Fruit fly (Drosophila melanogaster) Kc167 (cell line): ENCODE measurements around the gene CycH.

Experiments
- Myc ChIP-seq: fragments of >200 bp; optimal IDR thresholded peaks from 2 replicates; lab custom pipeline; 2017; ENCODE audit warnings: missing external identifiers
- h ChIP-seq: fragments of >200 bp; optimal IDR thresholded peaks from 3 replicates; lab custom pipeline; 2018; ENCODE audit warnings: missing external identifiers
- insv ChIP-seq: fragments of >200 bp; optimal IDR thresholded peaks from 3 replicates; lab custom pipeline; 2018; ENCODE audit warnings: missing external identifiers
- psq ChIP-seq: fragments of >200 bp; optimal IDR thresholded peaks from 2 replicates; lab custom pipeline; 2017; ENCODE audit warnings: missing external identifiers

DNA sequence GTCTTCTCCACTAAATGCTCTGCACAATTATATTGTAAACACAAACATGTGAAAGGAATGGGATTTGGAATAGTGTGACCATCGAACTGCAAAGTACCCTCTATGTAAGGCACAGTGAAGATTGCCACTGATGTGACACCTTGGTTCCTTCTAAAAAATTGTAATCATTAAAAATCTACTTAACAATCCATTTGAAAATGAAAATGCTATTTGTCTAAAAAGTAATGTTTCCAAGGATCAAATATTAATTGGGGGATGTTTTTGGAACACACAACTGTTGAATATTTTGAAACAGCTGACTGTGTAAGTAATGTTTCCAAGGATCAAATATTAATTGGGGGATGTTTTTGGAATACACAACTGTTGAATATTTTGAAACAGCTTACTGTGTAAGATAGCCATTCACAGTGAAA lies 6.4 kb downstream of the CycH start, which contains the start of gene CG32448:
- TF ChIP-seq h (lab: Kevin White, UChicago) (no peak), psq (lab: Kevin White, UChicago) (no peak), insv (no peak), Myc (lab: Kevin White, UChicago) (no peak)
